Worm (Caenorhabditis elegans) whole organism, L3 larva: ENCODE measurements around the gene iff-2.

Experiments used
- R02D3.7 ChIP-seq: fragments of 150-350 bp; optimal IDR thresholded peaks from 2 replicates; lab custom pipeline; 2014; ENCODE audit warnings: missing biosample characterization, missing genetic modification characterization
- ZK546.5 ChIP-seq: sonication (generic microtip); optimal IDR thresholded peaks from 2 replicates; lab custom pipeline; 2017; ENCODE audit warnings: missing biosample characterization, missing genetic modification characterization
- aly-2 ChIP-seq: fragments of 150-350 bp; optimal IDR thresholded peaks from 2 replicates; lab custom pipeline; 2014; ENCODE audit warnings: missing biosample characterization, missing genetic modification characterization
- ceh-16 ChIP-seq: sonication (generic microtip); optimal IDR thresholded peaks from 2 replicates; lab custom pipeline; 2017; ENCODE audit warnings: missing biosample characterization, missing genetic modification characterization
- ceh-9 ChIP-seq: sonication (generic microtip); optimal IDR thresholded peaks from 2 replicates; lab custom pipeline; 2018; ENCODE audit warnings: missing biosample characterization, missing genetic modification characterization
- daf-12 ChIP-seq: fragments of 150-350 bp; optimal IDR thresholded peaks from 2 replicates; lab custom pipeline; 2014; ENCODE audit warnings: missing biosample characterization, missing genetic modification reagents, missing genetic modification characterization
- egl-27 ChIP-seq: sonication (generic microtip); optimal IDR thresholded peaks from 4 replicates; lab custom pipeline; 2017; ENCODE audit warnings: missing biosample characterization, missing genetic modification reagents, missing genetic modification characterization
- egl-5 ChIP-seq: fragments of 150-350 bp; optimal IDR thresholded peaks from 2 replicates; lab custom pipeline; 2017; ENCODE audit warnings: missing biosample characterization, missing genetic modification reagents, missing genetic modification characterization, inconsistent platforms
- elt-1 ChIP-seq: fragments of 150-350 bp; optimal IDR thresholded peaks from 2 replicates; lab custom pipeline; 2014; ENCODE audit warnings: missing biosample characterization, missing genetic modification characterization
- elt-3 ChIP-seq, 3 experiments: fragments of 150-350 bp in 1 of 3; sonication (generic microtip) in 2 of 3; optimal IDR thresholded peaks; 2 replicates in 2 of 3; 4 replicates in 1 of 3; lab custom pipeline; 2014 to 2017; ENCODE audit warnings: missing biosample characterization in 3 of 3, missing genetic modification characterization in 3 of 3
- eor-1 ChIP-seq, 2 experiments: fragments of 150-350 bp; optimal IDR thresholded peaks; 2 replicates each; lab custom pipeline; 2014 to 2018; ENCODE audit warnings: missing biosample characterization in 2 of 2, missing genetic modification characterization in 2 of 2
- fkh-2 ChIP-seq: fragments of 150-350 bp; optimal IDR thresholded peaks from 2 replicates; lab custom pipeline; 2014; ENCODE audit warnings: missing biosample characterization, missing genetic modification reagents, missing genetic modification characterization
- fos-1 ChIP-seq: fragments of 150-350 bp; optimal IDR thresholded peaks from 2 replicates; lab custom pipeline; 2014; ENCODE audit warnings: missing biosample characterization, missing genetic modification characterization
- hmg-11 ChIP-seq: sonication (generic microtip); optimal IDR thresholded peaks from 2 replicates; lab custom pipeline; 2016; ENCODE audit warnings: missing genetic modification characterization, missing compliant biosample characterization
- jun-1 ChIP-seq: fragments of 150-350 bp; optimal IDR thresholded peaks from 2 replicates; lab custom pipeline; 2014; ENCODE audit warnings: missing biosample characterization, missing genetic modification reagents, missing genetic modification characterization
- lin-15B ChIP-seq: fragments of 150-350 bp; optimal IDR thresholded peaks from 2 replicates; lab custom pipeline; 2014; ENCODE audit warnings: missing biosample characterization, missing genetic modification characterization
- lin-39 ChIP-seq: fragments of 150-350 bp; optimal IDR thresholded peaks from 2 replicates; lab custom pipeline; 2018; ENCODE audit warnings: missing biosample characterization, missing genetic modification reagents, missing genetic modification characterization
- mdl-1 ChIP-seq: fragments of 150-350 bp; optimal IDR thresholded peaks from 2 replicates; lab custom pipeline; 2014; ENCODE audit warnings: missing biosample characterization, missing genetic modification characterization
- nfya-1 ChIP-seq: sonication (generic microtip); optimal IDR thresholded peaks from 2 replicates; lab custom pipeline; 2017; ENCODE audit warnings: missing genetic modification characterization, mild to moderate bottlenecking, missing compliant biosample characterization, antibody characterized with exemption, moderate library complexity; ENCODE audit not compliant: insufficient read depth
- nhr-11 ChIP-seq: fragments of 150-350 bp; optimal IDR thresholded peaks from 2 replicates; lab custom pipeline; 2014; ENCODE audit warnings: missing biosample characterization, missing genetic modification characterization
- nhr-12 ChIP-seq: fragments of 150-350 bp; optimal IDR thresholded peaks from 2 replicates; lab custom pipeline; 2014; ENCODE audit warnings: missing biosample characterization, missing genetic modification characterization
- nhr-23 ChIP-seq: fragments of 150-350 bp; optimal IDR thresholded peaks from 2 replicates; lab custom pipeline; 2014; ENCODE audit warnings: missing biosample characterization, missing genetic modification reagents, missing genetic modification characterization
- nhr-237 ChIP-seq: fragments of 150-350 bp; optimal IDR thresholded peaks from 2 replicates; lab custom pipeline; 2014; ENCODE audit warnings: missing biosample characterization, missing genetic modification characterization
- nhr-25 ChIP-seq: sonication (generic microtip); optimal IDR thresholded peaks from 2 replicates; lab custom pipeline; 2017; ENCODE audit warnings: missing biosample characterization, missing genetic modification characterization
- nhr-28 ChIP-seq: fragments of 150-350 bp; optimal IDR thresholded peaks from 2 replicates; lab custom pipeline; 2014; ENCODE audit warnings: missing biosample characterization, missing genetic modification characterization
- nhr-67 ChIP-seq: fragments of 150-350 bp; optimal IDR thresholded peaks from 2 replicates; lab custom pipeline; 2014; ENCODE audit warnings: missing biosample characterization, missing genetic modification characterization
- nhr-76 ChIP-seq: fragments of 150-350 bp; sonication (generic microtip); optimal IDR thresholded peaks from 5 replicates; lab custom pipeline; 2014; ENCODE audit warnings: missing biosample characterization, missing genetic modification characterization
- nhr-77 ChIP-seq: fragments of 150-350 bp; optimal IDR thresholded peaks from 2 replicates; lab custom pipeline; 2014; ENCODE audit warnings: missing biosample characterization, missing genetic modification characterization
- pha-4 ChIP-seq: fragments of 150-350 bp; optimal IDR thresholded peaks from 2 replicates; lab custom pipeline; 2014; ENCODE audit warnings: missing biosample characterization, missing genetic modification reagents, missing genetic modification characterization
- pqm-1 ChIP-seq: fragments of 150-350 bp; optimal IDR thresholded peaks from 2 replicates; lab custom pipeline; 2017; ENCODE audit warnings: missing biosample characterization, missing genetic modification characterization, inconsistent platforms
- sea-2 ChIP-seq: fragments of 150-350 bp; sonication (generic microtip); optimal IDR thresholded peaks from 4 replicates; lab custom pipeline; 2014; ENCODE audit warnings: missing biosample characterization, missing genetic modification reagents, missing genetic modification characterization
- skn-1 ChIP-seq: fragments of 150-350 bp; optimal IDR thresholded peaks from 2 replicates; lab custom pipeline; 2014; ENCODE audit warnings: missing biosample characterization, missing genetic modification characterization
- snpc-4 ChIP-seq: fragments of 150-350 bp; optimal IDR thresholded peaks from 2 replicates; lab custom pipeline; 2014; ENCODE audit warnings: missing biosample characterization, missing genetic modification characterization
- tbx-2 ChIP-seq: sonication (generic microtip); optimal IDR thresholded peaks from 2 replicates; lab custom pipeline; 2016; ENCODE audit warnings: mild to moderate bottlenecking, missing genetic modification characterization, missing compliant biosample characterization
- unc-39 ChIP-seq: sonication (generic microtip); optimal IDR thresholded peaks from 4 replicates; lab custom pipeline; 2017; ENCODE audit warnings: missing biosample characterization, missing genetic modification characterization
- unc-62 ChIP-seq: fragments of 150-350 bp; sonication (generic microtip); optimal IDR thresholded peaks from 4 replicates; lab custom pipeline; 2014; ENCODE audit warnings: missing biosample characterization, missing genetic modification reagents, missing genetic modification characterization
- zag-1 ChIP-seq: fragments of 150-350 bp; optimal IDR thresholded peaks from 2 replicates; lab custom pipeline; 2014; ENCODE audit warnings: missing biosample characterization, missing genetic modification characterization

Gene iff-2

ce11 chrII:8545315-8545714 is 15.9 kb downstream of the iff-2 start, which contains the start of gene decr-1.2:
Gene decr-1.2, plus strand, starts transcription at chrII:8545615.
- TF ChIP-seq nhr-23 (tag; lab: Kevin White, UChicago), result no peak
- no peak for TF ChIP-seq fkh-2 (tag; lab: Kevin White, UChicago)
- no peak for TF ChIP-seq elt-1 (tag; lab: Kevin White, UChicago)
- TF ChIP-seq nhr-11 (tag; lab: Kevin White, UChicago), result no peak
- no peak for TF ChIP-seq nhr-28 (tag; lab: Kevin White, UChicago)
- no peak for TF ChIP-seq zag-1
- TF ChIP-seq egl-5, result no peak
- TF ChIP-seq daf-12 (tag; lab: Kevin White, UChicago), result no peak
- no peak for TF ChIP-seq nhr-76 (tag; lab: Kevin White, UChicago)
- TF ChIP-seq nhr-12 (tag; lab: Kevin White, UChicago), result no peak
- TF ChIP-seq eor-1 (tag; optimal IDR thresholded peaks at IDR 0.05; lab: Kevin White, UChicago), result no peak
- no peak for TF ChIP-seq jun-1 (tag; lab: Kevin White, UChicago)
- TF ChIP-seq nhr-25 (tag; lab: Kevin White, UChicago), result no peak
- no peak for TF ChIP-seq unc-62 (GFP tag; lab: Kevin White, UChicago)
- no peak for TF ChIP-seq lin-39 (tag; lab: Kevin White, UChicago)
- TF ChIP-seq unc-39 (tag; lab: Kevin White, UChicago), result no peak
- TF ChIP-seq nfya-1 (tag; lab: Kevin White, UChicago), result no peak
- no peak for TF ChIP-seq nhr-67
- TF ChIP-seq R02D3.7, result no peak
- no peak for TF ChIP-seq nhr-77 (tag; lab: Kevin White, UChicago)

ce11 chrII:8540412-8540811 is 20.8 kb downstream of the iff-2 start, which contains the start of gene pqn-73:
Gene pqn-73, plus strand, starts transcription at chrII:8540712.
- TF ChIP-seq ceh-16 (tag; lab: Kevin White, UChicago) (no peak), pqm-1 (tag; lab: Kevin White, UChicago) (no peak), ZK546.5 (tag; lab: Kevin White, UChicago) (no peak), unc-62 (GFP tag; lab: Kevin White, UChicago) (no peak), nhr-67 (no peak), R02D3.7 (no peak), nhr-77 (tag; lab: Kevin White, UChicago) (no peak), nhr-237 (tag; lab: Kevin White, UChicago) (no peak), nhr-11 (tag; lab: Kevin White, UChicago) (no peak), daf-12 (tag; lab: Kevin White, UChicago) (no peak)

ce11 chrII:8536060-8536459 is 25.1 kb downstream of the iff-2 start, which contains the start of gene W01C9.2:
Gene W01C9.2, plus strand, starts transcription at chrII:8536360.
- TF ChIP-seq nhr-12 (tag; lab: Kevin White, UChicago) (no peak), elt-1 (tag; lab: Kevin White, UChicago) (no peak), aly-2 (tag; lab: Kevin White, UChicago) (no peak), skn-1 (tag; lab: Kevin White, UChicago) (no peak), nhr-25 (tag; lab: Kevin White, UChicago) (no peak), lin-15B (no peak), nhr-11 (tag; lab: Kevin White, UChicago) (no peak), nfya-1 (tag; lab: Kevin White, UChicago) (no peak), snpc-4 (tag; lab: Kevin White, UChicago) (no peak), ceh-9 (tag; lab: Kevin White, UChicago) (no peak), unc-39 (tag; lab: Kevin White, UChicago) (no peak), egl-27 (tag; lab: Kevin White, UChicago) (no peak), ceh-16 (tag; lab: Kevin White, UChicago) (no peak), egl-5 (no peak), mdl-1 (tag; lab: Kevin White, UChicago) (no peak)

- TF ChIP-seq sea-2 (GFP tag; lab: Kevin White, UChicago) (no peak), nhr-23 (tag; lab: Kevin White, UChicago) (peak; percentile 39), fos-1 (tag; lab: Kevin White, UChicago) (no peak), tbx-2 (tag; lab: Kevin White, UChicago) (no peak), lin-39 (tag; lab: Kevin White, UChicago) (no peak), nhr-25 (tag; lab: Kevin White, UChicago) (peak; percentile 49), hmg-11 (tag; lab: Kevin White, UChicago) (no peak), fkh-2 (tag; lab: Kevin White, UChicago) (no peak), pha-4 (tag; lab: Kevin White, UChicago) (peak; percentile 20), jun-1 (tag; lab: Kevin White, UChicago) (no peak), elt-3 (tag; optimal IDR thresholded peaks at IDR 0.05; lab: Kevin White, UChicago) (no peak), nhr-67 (no peak), ceh-16 (tag; lab: Kevin White, UChicago) (no peak), nhr-11 (tag; lab: Kevin White, UChicago) (no peak)
Observed at ce11 chrII:8532015-8532414, 29.2 kb downstream of the iff-2 start.
